Worm (Caenorhabditis elegans) whole organism, L4/young adult: ENCODE results near the gene ugt-30.

Experiments used
- W03F9.2 ChIP-seq: fragments of 150-350 bp; optimal IDR thresholded peaks from 2 replicates; lab custom pipeline; 2014; ENCODE audit warnings: missing biosample characterization, missing genetic modification characterization
- dao-5 ChIP-seq: sonication (generic microtip); optimal IDR thresholded peaks from 2 replicates; lab custom pipeline; 2016; ENCODE audit warnings: missing genotype, missing genetic modification characterization, moderate library complexity, missing compliant biosample characterization
- him-1 ChIP-seq: sonication (generic microtip); optimal IDR thresholded peaks from 2 replicates; lab custom pipeline; 2016; ENCODE audit warnings: missing genotype, missing genetic modification reagents, missing genetic modification characterization, missing compliant biosample characterization

ugt-30 gene

ce11 chrV:15089438-15089837, 35.6 kb downstream of the ugt-30 start, which contains the start of the genes C01G10.5 and C01G10.4:
C01G10.5 (minus strand) TSS chrV:15089538.
C01G10.4 (plus strand) TSS chrV:15089740.
- TF ChIP-seq dao-5 (no peak), him-1 (tag; lab: Kevin White, UChicago) (no peak), W03F9.2 (no peak)

ce11 chrV:15088613-15089012, 36.4 kb downstream of the ugt-30 start, which contains the start of gene C01G10.18:
C01G10.18 (minus strand) TSS chrV:15088713.
- TF ChIP-seq him-1 (tag; lab: Kevin White, UChicago) (no peak), dao-5 (no peak), W03F9.2 (no peak)

ce11 chrV:15087207-15087706, 37.8 kb downstream of the ugt-30 start, which contains the start of the genes C01G10.15 and C01G10.6:
C01G10.15 (minus strand) TSS chrV:15087307.
C01G10.6 (plus strand) TSS chrV:15087656.
- TF ChIP-seq W03F9.2 = no peak
- no peak for TF ChIP-seq him-1 (tag; lab: Kevin White, UChicago)
- TF ChIP-seq dao-5 = no peak

ce11 chrV:15085335-15085800, 39.7 kb downstream of the ugt-30 start, which contains the start of the genes ahsa-1 and C01G10.7:
ahsa-1 (minus strand) TSS chrV:15085385.
C01G10.7 (plus strand) TSS chrV:15085747.
- TF ChIP-seq dao-5 = no peak
- TF ChIP-seq W03F9.2 = peak; percentile 96
- TF ChIP-seq him-1 (tag; lab: Kevin White, UChicago) = peak; percentile 88

- no peak for TF ChIP-seq dao-5
- no peak for TF ChIP-seq him-1 (tag; lab: Kevin White, UChicago)
- no peak for TF ChIP-seq W03F9.2
Measured at ce11 chrV:15083659-15084058, 41.4 kb downstream of the ugt-30 start.

- peak; percentile 61 for TF ChIP-seq him-1 (tag; lab: Kevin White, UChicago)
- TF ChIP-seq W03F9.2 = peak; percentile 72
- TF ChIP-seq dao-5 = no peak
Measured at ce11 chrV:15082291-15082690, 42.8 kb downstream of the ugt-30 start, which contains the start of the genes C01G10.10 and C01G10.9. C01G10.10 (minus strand) TSS chrV:15082441. C01G10.9 (plus strand) TSS chrV:15082530.

- no peak for TF ChIP-seq dao-5
- no peak for TF ChIP-seq him-1 (tag; lab: Kevin White, UChicago)
- TF ChIP-seq W03F9.2 = no peak
Measured at ce11 chrV:15078560-15078959, 46.5 kb downstream of the ugt-30 start.

- TF ChIP-seq W03F9.2 = no peak
- peak; percentile 3 for TF ChIP-seq him-1 (tag; lab: Kevin White, UChicago)
Measured at ce11 chrV:15074907-15075306, 50.2 kb downstream of the ugt-30 start.

- no peak for TF ChIP-seq him-1 (tag; lab: Kevin White, UChicago)
Measured at ce11 chrV:15072738-15073137, 52.3 kb downstream of the ugt-30 start.
